Fruit fly (Drosophila melanogaster) whole organism, embryonic: ENCODE data around the gene CG31816.

ENCODE experiments used
- CG10147 ChIP-seq: fragments of 200-800 bp; sonication (Bioruptor generic); optimal IDR thresholded peaks from 2 replicates; lab custom pipeline; 2019; ENCODE audit warnings: missing biosample characterization, mild to moderate bottlenecking, missing genetic modification characterization, moderate library complexity
- CG10462 ChIP-seq: fragments of 200-800 bp; sonication (Bioruptor generic); optimal IDR thresholded peaks from 2 replicates; lab custom pipeline; 2016; ENCODE audit warnings: missing biosample characterization, missing genetic modification characterization
- CG11085 ChIP-seq: fragments of 200-800 bp; sonication (Bioruptor generic); IDR thresholded peaks from 2 replicates; pipeline ENCODE4 v1.3.6; 2022; ENCODE audit warnings: missing biosample characterization, missing genetic modification characterization
- CG11456 ChIP-seq: fragments of 200-800 bp; sonication (Bioruptor generic); IDR thresholded peaks from 3 replicates; pipeline ENCODE4 v1.3.6; 2022; ENCODE audit warnings: missing biosample characterization, missing genetic modification characterization
- CG12104 ChIP-seq: fragments of 200-800 bp; sonication (Bioruptor generic); optimal IDR thresholded peaks from 3 replicates; lab custom pipeline; 2016; ENCODE audit warnings: missing biosample characterization, missing genetic modification characterization
- CG12659 ChIP-seq: fragments of 200-800 bp; sonication (Bioruptor generic); optimal IDR thresholded peaks from 3 replicates; lab custom pipeline; 2017; ENCODE audit warnings: mild to moderate bottlenecking, missing biosample characterization, missing genetic modification reagents, missing genetic modification characterization
- CG13424 ChIP-seq: fragments of 200-800 bp; sonication (Bioruptor generic); optimal IDR thresholded peaks from 2 replicates; lab custom pipeline; 2019; ENCODE audit warnings: missing biosample characterization, mild to moderate bottlenecking, missing genetic modification characterization, moderate library complexity
- CG15601 ChIP-seq: fragments of 200-800 bp; sonication (Bioruptor generic); optimal IDR thresholded peaks from 3 replicates; lab custom pipeline; 2019; ENCODE audit warnings: missing biosample characterization, mild to moderate bottlenecking, missing genetic modification characterization, moderate library complexity
- CG1792 ChIP-seq: fragments of 200-800 bp; sonication (Bioruptor generic); optimal IDR thresholded peaks from 2 replicates; lab custom pipeline; 2016; ENCODE audit warnings: missing biosample characterization, missing genetic modification characterization
- CG18619 ChIP-seq: fragments of 200-800 bp; sonication (Bioruptor generic); optimal IDR thresholded peaks from 3 replicates; lab custom pipeline; 2017; ENCODE audit warnings: missing biosample characterization, mild to moderate bottlenecking, missing genetic modification characterization
- CG2712 ChIP-seq: fragments of 200-800 bp; optimal IDR thresholded peaks from 3 replicates; lab custom pipeline; 2019; ENCODE audit warnings: missing biosample characterization, mild to moderate bottlenecking, missing genetic modification characterization, moderate library complexity
- CG2889 ChIP-seq: fragments of 200-800 bp; sonication (Bioruptor generic); IDR thresholded peaks from 3 replicates; pipeline ENCODE4 v1.3.6; 2022; ENCODE audit warnings: missing biosample characterization, missing genetic modification characterization
- CG31224 ChIP-seq: fragments of 200-800 bp; sonication (Bioruptor generic); IDR thresholded peaks from 2 replicates; pipeline ENCODE4 v1.3.6; 2022; ENCODE audit warnings: missing biosample characterization, missing genetic modification characterization
- CG43689 ChIP-seq: fragments of 200-800 bp; sonication (Bioruptor generic); IDR thresholded peaks from 2 replicates; pipeline ENCODE4 v1.3.6; 2022; ENCODE audit warnings: missing biosample characterization, missing genetic modification characterization
- CG4854 ChIP-seq: fragments of 200-800 bp; sonication (Bioruptor generic); optimal IDR thresholded peaks from 2 replicates; lab custom pipeline; 2016; ENCODE audit warnings: missing biosample characterization, missing genetic modification characterization, inconsistent platforms
- CG6813 ChIP-seq: fragments of 200-800 bp; sonication (Bioruptor generic); optimal IDR thresholded peaks from 2 replicates; lab custom pipeline; 2017; ENCODE audit warnings: missing biosample characterization, missing genetic modification characterization, mild to moderate bottlenecking, moderate library complexity, missing genetic modification reagents
- CG7372 ChIP-seq: fragments of 200-800 bp; sonication (Bioruptor generic); IDR thresholded peaks from 2 replicates; pipeline ENCODE4 v1.3.6; 2022; ENCODE audit warnings: missing biosample characterization, missing genetic modification characterization
- CG7556 ChIP-seq: fragments of 200-800 bp; sonication (Bioruptor generic); optimal IDR thresholded peaks from 2 replicates; lab custom pipeline; 2017; ENCODE audit warnings: missing biosample characterization, mild to moderate bottlenecking, missing genetic modification characterization
- CG8388 ChIP-seq: fragments of 200-800 bp; sonication (Bioruptor generic); optimal IDR thresholded peaks from 2 replicates; lab custom pipeline; 2019; ENCODE audit warnings: missing biosample characterization, mild to moderate bottlenecking, missing genetic modification characterization, moderate library complexity
- CG8944 ChIP-seq: fragments of 200-800 bp; sonication (Bioruptor generic); optimal IDR thresholded peaks from 3 replicates; lab custom pipeline; 2016; ENCODE audit warnings: missing biosample characterization, missing genetic modification characterization
- D19A ChIP-seq: fragments of 200-800 bp; optimal IDR thresholded peaks from 3 replicates; lab custom pipeline; 2019; ENCODE audit warnings: missing biosample characterization, mild to moderate bottlenecking, missing genetic modification characterization, moderate library complexity
- Deaf1 ChIP-seq: fragments of 200-800 bp; optimal IDR thresholded peaks from 3 replicates; lab custom pipeline; 2019; ENCODE audit warnings: missing biosample characterization, mild to moderate bottlenecking, missing genetic modification characterization, moderate library complexity
- E2f1 ChIP-seq: fragments of 200-800 bp; sonication (Bioruptor generic); IDR thresholded peaks from 2 replicates; pipeline ENCODE4 v1.3.6; 2022; ENCODE audit warnings: missing biosample characterization, missing genetic modification characterization
- Ets65A ChIP-seq: fragments of 200-800 bp; sonication (Bioruptor generic); peaks from one replicate; lab custom pipeline; 2016; ENCODE audit warnings: missing biosample characterization, missing genetic modification characterization
- HHEX ChIP-seq: fragments of 200-800 bp; sonication (Bioruptor generic); optimal IDR thresholded peaks from 3 replicates; lab custom pipeline; 2017; ENCODE audit warnings: missing biosample characterization, mild to moderate bottlenecking, missing genetic modification characterization, missing genetic modification reagents
- HLH54F ChIP-seq: fragments of 200-800 bp; sonication (Bioruptor generic); optimal IDR thresholded peaks from 3 replicates; lab custom pipeline; 2016; ENCODE audit warnings: missing biosample characterization, missing genetic modification characterization
- HmgZ ChIP-seq: fragments of 200-800 bp; sonication (Bioruptor generic); optimal IDR thresholded peaks from 2 replicates; lab custom pipeline; 2018; ENCODE audit warnings: missing biosample characterization, mild to moderate bottlenecking, missing genetic modification characterization
- Hsf ChIP-seq: fragments of 200-800 bp; sonication (Bioruptor generic); optimal IDR thresholded peaks from 3 replicates; lab custom pipeline; 2016; ENCODE audit warnings: missing biosample characterization, missing genetic modification characterization
- Max ChIP-seq: fragments of 200-800 bp; sonication (Bioruptor generic); optimal IDR thresholded peaks from 2 replicates; lab custom pipeline; 2016; ENCODE audit warnings: missing biosample characterization, mild to moderate bottlenecking, missing genetic modification characterization
- NC2β ChIP-seq: fragments of 200-800 bp; sonication (Bioruptor generic); optimal IDR thresholded peaks from 2 replicates; lab custom pipeline; 2016; ENCODE audit warnings: missing biosample characterization, missing genetic modification characterization
- Nf-YB ChIP-seq: fragments of 200-800 bp; sonication (Bioruptor generic); optimal IDR thresholded peaks from 3 replicates; lab custom pipeline; 2019; ENCODE audit warnings: missing biosample characterization, mild to moderate bottlenecking, missing genetic modification characterization, moderate library complexity
- Oli ChIP-seq: fragments of 200-800 bp; sonication (Bioruptor generic); optimal IDR thresholded peaks from 2 replicates; lab custom pipeline; 2018; ENCODE audit warnings: missing biosample characterization, mild to moderate bottlenecking, missing genetic modification characterization, moderate library complexity
- Spps ChIP-seq: fragments of 200-800 bp; sonication (Bioruptor generic); optimal IDR thresholded peaks from 2 replicates; lab custom pipeline; 2018; ENCODE audit warnings: missing biosample characterization, mild to moderate bottlenecking, missing genetic modification characterization
- Trl ChIP-seq, 3 experiments: fragments of >200 bp in 2 of 3; fragments of 200-800 bp in 1 of 3; sonication (Bioruptor generic) in 1 of 3; optimal IDR thresholded peaks; 2 replicates in 1 of 3; 3 replicates in 2 of 3; lab custom pipeline; 2016 to 2017; ENCODE audit warnings: missing biosample characterization in 1 of 3, missing genetic modification characterization in 1 of 3
- crp ChIP-seq, 2 experiments: fragments of 200-800 bp; sonication (Bioruptor generic); optimal IDR thresholded peaks; 2 replicates in 1 of 2; 3 replicates in 1 of 2; lab custom pipeline; 2017; ENCODE audit warnings: missing biosample characterization in 2 of 2, missing genetic modification characterization in 2 of 2, mild to moderate bottlenecking in 1 of 2, moderate library complexity in 1 of 2
- da ChIP-seq: fragments of 200-800 bp; sonication (Bioruptor generic); optimal IDR thresholded peaks from 2 replicates; lab custom pipeline; 2016; ENCODE audit warnings: missing biosample characterization, missing genetic modification characterization
- dati ChIP-seq: fragments of 200-800 bp; sonication (Bioruptor generic); IDR thresholded peaks from 2 replicates; pipeline ENCODE4 v1.3.6; 2022; ENCODE audit warnings: missing biosample characterization, missing genetic modification characterization
- fd3F ChIP-seq: fragments of 200-800 bp; sonication (Bioruptor generic); optimal IDR thresholded peaks from 2 replicates; lab custom pipeline; 2018; ENCODE audit warnings: missing biosample characterization, mild to moderate bottlenecking, missing genetic modification characterization, moderate library complexity
- gem ChIP-seq: fragments of 200-800 bp; sonication (Bioruptor generic); optimal IDR thresholded peaks from 2 replicates; lab custom pipeline; 2019; ENCODE audit warnings: missing biosample characterization, mild to moderate bottlenecking, missing genetic modification characterization, moderate library complexity
- ind ChIP-seq: fragments of 200-800 bp; sonication (Bioruptor generic); optimal IDR thresholded peaks from 3 replicates; lab custom pipeline; 2016; ENCODE audit warnings: missing biosample characterization, missing genetic modification characterization
- jing ChIP-seq: fragments of 200-800 bp; sonication (Bioruptor generic); optimal IDR thresholded peaks from 2 replicates; lab custom pipeline; 2018; ENCODE audit warnings: missing biosample characterization, mild to moderate bottlenecking, missing genetic modification characterization
- lmd ChIP-seq: fragments of 200-800 bp; sonication (Bioruptor generic); IDR thresholded peaks from 2 replicates; pipeline ENCODE4 v1.3.6; 2022; ENCODE audit warnings: missing biosample characterization, missing genetic modification characterization
- schlank ChIP-seq: fragments of 200-800 bp; sonication (Bioruptor generic); optimal IDR thresholded peaks from 2 replicates; lab custom pipeline; 2018; ENCODE audit warnings: missing biosample characterization, mild to moderate bottlenecking, missing genetic modification characterization
- scrt ChIP-seq: fragments of 200-800 bp; sonication (Bioruptor generic); optimal IDR thresholded peaks from 2 replicates; lab custom pipeline; 2018; ENCODE audit warnings: missing biosample characterization, mild to moderate bottlenecking, missing genetic modification characterization, moderate library complexity
- slbo ChIP-seq: fragments of 200-800 bp; sonication (Bioruptor generic); IDR thresholded peaks from 2 replicates; pipeline ENCODE4 v1.3.6; 2022; ENCODE audit warnings: missing biosample characterization, missing genetic modification characterization
- sob ChIP-seq: fragments of 200-800 bp; sonication (Bioruptor generic); IDR thresholded peaks from 2 replicates; pipeline ENCODE4 v1.3.6; 2022; ENCODE audit warnings: missing biosample characterization, missing genetic modification characterization
- tgo ChIP-seq: fragments of 200-800 bp; sonication (Bioruptor generic); IDR thresholded peaks from 3 replicates; pipeline ENCODE4 v1.3.6; 2022; ENCODE audit warnings: missing biosample characterization, missing genetic modification characterization
- tx ChIP-seq: fragments of 200-800 bp; sonication (Bioruptor generic); optimal IDR thresholded peaks from 2 replicates; lab custom pipeline; 2016; ENCODE audit warnings: missing biosample characterization, missing genetic modification characterization
- vvl ChIP-seq: fragments of 200-800 bp; sonication (Bioruptor generic); IDR thresholded peaks from 2 replicates; pipeline ENCODE4 v1.3.6; 2022; ENCODE audit warnings: missing biosample characterization, missing genetic modification characterization
- yki ChIP-seq: fragments of >200 bp; optimal IDR thresholded peaks from 3 replicates; lab custom pipeline; 2018

Gene CG31816

dm6 chr2L:16535071-16535581 is 7.2 kb upstream of the CG31816 start (continued):
- peak; percentile 48 for TF ChIP-seq Deaf1 (tag; lab: Kevin White, UChicago)
- TF ChIP-seq CG13424 (tag; lab: Kevin White, UChicago) = peak; percentile 79
- TF ChIP-seq E2f1 (GFP tag; lab: Robert Waterston, UW) = peak; percentile 46
- peak; percentile 69 for TF ChIP-seq schlank
- peak; percentile 88 for TF ChIP-seq HLH54F
- peak; percentile 85 for TF ChIP-seq Oli (tag; lab: Kevin White, UChicago)
- TF ChIP-seq Nf-YB = peak; percentile 50
- TF ChIP-seq D19A (tag; lab: Kevin White, UChicago) = peak; percentile 47
- peak; percentile 45 for TF ChIP-seq sob
- TF ChIP-seq CG2889 = 0 out of 3 replicates have a peak, but pooled peaks have one; percentile 9
- TF ChIP-seq tx = peak; percentile 68
- peak; percentile 50; the same call in 2 of the 3 replicates for TF ChIP-seq tgo (GFP tag; lab: Robert Waterston, UW)
- TF ChIP-seq slbo (GFP tag; lab: Robert Waterston, UW) = peak; percentile 67; the same call in 1 of the 2 replicates
- TF ChIP-seq CG8944 (GFP tag; lab: Kevin White, UChicago) = peak; percentile 53
- TF ChIP-seq crp (GFP tag; optimal IDR thresholded peaks at IDR 0.05; lab: Kevin White, UChicago) = peak in 1 of 2 experiments; percentile 1
- peak; percentile 74 for TF ChIP-seq CG12659 (GFP tag; lab: Kevin White, UChicago)
- TF ChIP-seq Ets65A (GFP tag; lab: Kevin White, UChicago) = peak; percentile 96
- peak; percentile 45 for TF ChIP-seq CG12104 (GFP tag; lab: Kevin White, UChicago)
- TF ChIP-seq Max (GFP tag; lab: Kevin White, UChicago) = peak; percentile 75
- no peak for TF ChIP-seq CG10462 (GFP tag; lab: Kevin White, UChicago)
- TF ChIP-seq Hsf (GFP tag; lab: Kevin White, UChicago) = peak; percentile 80
- no peak for TF ChIP-seq Spps
- peak; percentile 49 for TF ChIP-seq HHEX (GFP tag; lab: Kevin White, UChicago)
- peak; percentile 86 for TF ChIP-seq CG10147 (GFP tag; lab: Kevin White, UChicago)
- TF ChIP-seq da = peak; percentile 38
- TF ChIP-seq CG31224 (GFP tag; lab: Robert Waterston, UW) = 0 out of 2 replicates have a peak, but pooled peaks have one; percentile 34
- peak; percentile 75 for TF ChIP-seq CG2712 (tag; lab: Kevin White, UChicago)
- no peak for TF ChIP-seq CG7372 (GFP tag; lab: Robert Waterston, UW)
- TF ChIP-seq CG18619 (GFP tag; lab: Kevin White, UChicago) = peak; percentile 77
- TF ChIP-seq vvl (GFP tag; lab: Robert Waterston, UW) = 0 out of 2 replicates have a peak, but pooled peaks have one; percentile 29
- no peak for TF ChIP-seq yki (lab: Kevin White, UChicago)
- TF ChIP-seq HmgZ (tag; lab: Kevin White, UChicago) = peak; percentile 57
- peak; percentile 67 for TF ChIP-seq ind (GFP tag; lab: Kevin White, UChicago)
- peak; percentile 68 for TF ChIP-seq CG7556 (GFP tag; lab: Kevin White, UChicago)
- peak; percentile 75 for TF ChIP-seq fd3F
- no peak for TF ChIP-seq CG43689 (GFP tag; lab: Robert Waterston, UW)
- TF ChIP-seq CG8388 (GFP tag; lab: Kevin White, UChicago) = peak; percentile 86
- peak; percentile 19 for TF ChIP-seq CG15601 (tag; lab: Kevin White, UChicago)
- peak; percentile 56 for TF ChIP-seq jing (GFP tag; lab: Kevin White, UChicago)
- no peak for TF ChIP-seq scrt (GFP tag; lab: Kevin White, UChicago)
- TF ChIP-seq dati (GFP tag; lab: Robert Waterston, UW) = peak; percentile 33; the same call in 1 of the 2 replicates
- TF ChIP-seq gem = peak; percentile 90
- TF ChIP-seq Trl (optimal IDR thresholded peaks at IDR 0.05; lab: Kevin White, UChicago) = peak in 1 of 2 experiments; percentile 41
- TF ChIP-seq Trl (GFP tag; optimal IDR thresholded peaks at IDR 0.05; lab: Kevin White, UChicago) = peak; percentile 63
- TF ChIP-seq CG6813 (GFP tag; lab: Kevin White, UChicago) = peak; percentile 33
- no peak for TF ChIP-seq CG11085 (GFP tag; lab: Robert Waterston, UW)
- no peak for TF ChIP-seq CG11456 (GFP tag; lab: Robert Waterston, UW)
- peak; percentile 61 for TF ChIP-seq CG1792 (GFP tag; lab: Kevin White, UChicago)
- TF ChIP-seq lmd (GFP tag; lab: Robert Waterston, UW) = peak; percentile 78
- TF ChIP-seq CG4854 (GFP tag; lab: Kevin White, UChicago) = peak; percentile 53
- peak; percentile 47 for TF ChIP-seq NC2β (GFP tag; lab: Kevin White, UChicago)
